Fruit fly (Drosophila melanogaster) whole organism, embryonic: ENCODE measurements around the gene tth.

Experiments
- Awh ChIP-seq: fragments of 200-800 bp; sonication (Bioruptor generic); IDR thresholded peaks from 2 replicates; pipeline ENCODE4, ENCODE4 v1.3.6; 2022; ENCODE audit warnings: missing biosample characterization, missing genetic modification characterization
- Bteb2 ChIP-seq: fragments of 200-800 bp; sonication (Bioruptor generic); optimal IDR thresholded peaks from 2 replicates; lab custom pipeline; 2016; ENCODE audit warnings: missing biosample characterization, missing genetic modification characterization
- CG11695 ChIP-seq: fragments of 200-800 bp; sonication (Bioruptor generic); IDR thresholded peaks from 3 replicates; pipeline ENCODE4 v1.3.6; 2022; ENCODE audit warnings: missing biosample characterization, missing genetic modification characterization
- CG12071 ChIP-seq: fragments of 200-800 bp; sonication (Bioruptor generic); optimal IDR thresholded peaks from 3 replicates; lab custom pipeline; 2018; ENCODE audit warnings: missing biosample characterization, mild to moderate bottlenecking, missing genetic modification characterization
- CG12219 ChIP-seq: fragments of 200-800 bp; sonication (Bioruptor generic); optimal IDR thresholded peaks from 3 replicates; lab custom pipeline; 2018; ENCODE audit warnings: missing biosample characterization, mild to moderate bottlenecking, missing genetic modification characterization
- CG12744 ChIP-seq: fragments of 200-800 bp; sonication (Bioruptor generic); optimal IDR thresholded peaks from 2 replicates; lab custom pipeline; 2016; ENCODE audit warnings: missing biosample characterization, missing genetic modification characterization
- CG14667 ChIP-seq: fragments of 200-800 bp; sonication (Bioruptor generic); IDR thresholded peaks from 2 replicates; pipeline ENCODE4 v1.3.6; 2022; ENCODE audit warnings: missing biosample characterization, missing genetic modification characterization
- CG17361 ChIP-seq: fragments of 200-800 bp; sonication (Bioruptor generic); IDR thresholded peaks from 3 replicates; pipeline ENCODE4 v1.3.6; 2022; ENCODE audit warnings: missing biosample characterization, missing genetic modification characterization
- CG2120 ChIP-seq: fragments of 200-800 bp; sonication (Bioruptor generic); optimal IDR thresholded peaks from 3 replicates; lab custom pipeline; 2016; ENCODE audit warnings: missing biosample characterization, missing genetic modification characterization
- CG3065 ChIP-seq: fragments of 200-800 bp; sonication (Bioruptor generic); optimal IDR thresholded peaks from 2 replicates; lab custom pipeline; 2016; ENCODE audit warnings: missing biosample characterization, missing genetic modification characterization
- CG31441 ChIP-seq: fragments of 200-800 bp; sonication (Bioruptor generic); IDR thresholded peaks from 2 replicates; pipeline ENCODE4 v1.3.6; 2022; ENCODE audit warnings: missing biosample characterization, missing genetic modification characterization
- CG32532 ChIP-seq: fragments of 200-800 bp; sonication (Bioruptor generic); IDR thresholded peaks from 2 replicates; pipeline ENCODE4 v1.3.6; 2022; ENCODE audit warnings: missing biosample characterization, missing genetic modification characterization
- CG3407 ChIP-seq: fragments of 200-800 bp; sonication (Bioruptor generic); optimal IDR thresholded peaks from 2 replicates; lab custom pipeline; 2018; ENCODE audit warnings: missing biosample characterization, mild to moderate bottlenecking, missing genetic modification characterization
- CG3995 ChIP-seq: fragments of 200-800 bp; sonication (Bioruptor generic); optimal IDR thresholded peaks from 3 replicates; lab custom pipeline; 2016; ENCODE audit warnings: missing biosample characterization, missing genetic modification characterization
- CG42726 ChIP-seq: fragments of 200-800 bp; sonication (Bioruptor generic); IDR thresholded peaks from 2 replicates; pipeline ENCODE4 v1.3.6; 2022; ENCODE audit warnings: missing biosample characterization, missing genetic modification characterization; ENCODE audit not compliant: partially characterized antibody
- CG4282 ChIP-seq: fragments of 200-800 bp; sonication (Bioruptor generic); optimal IDR thresholded peaks from 2 replicates; lab custom pipeline; 2016; ENCODE audit warnings: missing biosample characterization, missing genetic modification characterization
- CG4854 ChIP-seq: fragments of 200-800 bp; sonication (Bioruptor generic); optimal IDR thresholded peaks from 2 replicates; lab custom pipeline; 2016; ENCODE audit warnings: missing biosample characterization, missing genetic modification characterization, inconsistent platforms
- CG6175 ChIP-seq: fragments of 200-800 bp; sonication (Bioruptor generic); IDR thresholded peaks from 3 replicates; pipeline ENCODE4 v1.3.6; 2022; ENCODE audit warnings: missing biosample characterization, missing genetic modification characterization
- CG6654 ChIP-seq: fragments of 200-800 bp; sonication (Bioruptor generic); optimal IDR thresholded peaks from 2 replicates; lab custom pipeline; 2017; ENCODE audit warnings: missing biosample characterization, mild to moderate bottlenecking, missing genetic modification characterization
- CG7963 ChIP-seq: fragments of 200-800 bp; sonication (Bioruptor generic); IDR thresholded peaks from 3 replicates; pipeline ENCODE4 v1.3.6; 2022; ENCODE audit warnings: missing biosample characterization, missing genetic modification characterization; ENCODE audit not compliant: partially characterized antibody
- CG7987 ChIP-seq: fragments of 200-800 bp; sonication (Bioruptor generic); optimal IDR thresholded peaks from 2 replicates; lab custom pipeline; 2018; ENCODE audit warnings: missing biosample characterization, mild to moderate bottlenecking, missing genetic modification characterization, moderate library complexity
- CG8359 ChIP-seq: fragments of 200-800 bp; sonication (Bioruptor generic); optimal IDR thresholded peaks from 2 replicates; lab custom pipeline; 2017; ENCODE audit warnings: missing biosample characterization, mild to moderate bottlenecking, missing genetic modification characterization, borderline replicate concordance
- CG9727 ChIP-seq: fragments of 200-800 bp; sonication (Bioruptor generic); optimal IDR thresholded peaks from 3 replicates; lab custom pipeline; 2017; ENCODE audit warnings: missing biosample characterization, mild to moderate bottlenecking, missing genetic modification characterization
- CTCF ChIP-seq: fragments of 200-800 bp; sonication (Bioruptor generic); optimal IDR thresholded peaks from 2 replicates; lab custom pipeline; 2017; ENCODE audit warnings: missing biosample characterization, mild to moderate bottlenecking, missing genetic modification characterization, moderate library complexity
- Chrac-16 ChIP-seq: fragments of 200-800 bp; sonication (Bioruptor generic); optimal IDR thresholded peaks from 3 replicates; lab custom pipeline; 2016; ENCODE audit warnings: missing biosample characterization, missing genetic modification characterization
- Hr39 ChIP-seq: fragments of >200 bp; optimal IDR thresholded peaks from 2 replicates; lab custom pipeline; 2017
- Kr ChIP-seq: fragments of 200-800 bp; sonication (Bioruptor generic); optimal IDR thresholded peaks from 2 replicates; lab custom pipeline; 2017; ENCODE audit warnings: missing biosample characterization, mild to moderate bottlenecking, missing genetic modification characterization
- Mrtf ChIP-seq: fragments of 200-800 bp; sonication (Bioruptor generic); IDR thresholded peaks from 3 replicates; pipeline ENCODE4 v1.3.6; 2022; ENCODE audit warnings: missing biosample characterization, missing genetic modification characterization
- Myb ChIP-seq: fragments of 200-800 bp; sonication (Bioruptor generic); optimal IDR thresholded peaks from 2 replicates; lab custom pipeline; 2016; ENCODE audit warnings: missing biosample characterization, missing genetic modification characterization
- Poxn ChIP-seq: fragments of 200-800 bp; sonication (Bioruptor generic); IDR thresholded peaks from 2 replicates; pipeline ENCODE4 v1.3.6; 2022; ENCODE audit warnings: missing biosample characterization, missing genetic modification characterization
- bbx ChIP-seq: fragments of 200-800 bp; sonication (Bioruptor generic); IDR thresholded peaks from 2 replicates; pipeline ENCODE4 v1.3.6; 2022; ENCODE audit warnings: missing biosample characterization, missing genetic modification characterization; ENCODE audit not compliant: partially characterized antibody
- bsh ChIP-seq, 2 experiments: fragments of 200-800 bp; sonication (Bioruptor generic); optimal IDR thresholded peaks; 2 replicates each; lab custom pipeline; 2017 to 2018; ENCODE audit warnings: mild to moderate bottlenecking in 2 of 2, missing biosample characterization in 2 of 2, missing genetic modification characterization in 2 of 2, moderate library complexity in 1 of 2
- btn ChIP-seq: fragments of 200-800 bp; sonication (Bioruptor generic); optimal IDR thresholded peaks from 2 replicates; lab custom pipeline; 2016; ENCODE audit warnings: missing biosample characterization, missing genetic modification characterization
- chm ChIP-seq: fragments of 200-800 bp; sonication (Bioruptor generic); IDR thresholded peaks from 2 replicates; pipeline ENCODE4 v1.3.6; 2022; ENCODE audit warnings: missing biosample characterization, missing genetic modification characterization
- dati ChIP-seq: fragments of 200-800 bp; sonication (Bioruptor generic); IDR thresholded peaks from 2 replicates; pipeline ENCODE4 v1.3.6; 2022; ENCODE audit warnings: missing biosample characterization, missing genetic modification characterization
- emc ChIP-seq: fragments of 200-800 bp; sonication (Bioruptor generic); optimal IDR thresholded peaks from 2 replicates; lab custom pipeline; 2016; ENCODE audit warnings: missing biosample characterization, missing genetic modification characterization
- esg ChIP-seq: fragments of 200-800 bp; sonication (Bioruptor generic); conservative IDR thresholded peaks from 2 replicates; pipeline ENCODE4 v1.3.6; 2022; ENCODE audit warnings: missing biosample characterization, missing genetic modification characterization
- fd96Cb ChIP-seq: fragments of 200-800 bp; sonication (Bioruptor generic); optimal IDR thresholded peaks from 2 replicates; lab custom pipeline; 2018; ENCODE audit warnings: missing biosample characterization, mild to moderate bottlenecking, missing genetic modification characterization, moderate library complexity
- fu2 ChIP-seq: fragments of 200-800 bp; sonication (Bioruptor generic); optimal IDR thresholded peaks from 2 replicates; lab custom pipeline; 2016; ENCODE audit warnings: missing biosample characterization, missing genetic modification characterization
- grau ChIP-seq: fragments of 200-800 bp; optimal IDR thresholded peaks from 3 replicates; lab custom pipeline; 2019; ENCODE audit warnings: missing biosample characterization, mild to moderate bottlenecking, missing genetic modification characterization, moderate library complexity
- hkb ChIP-seq, 2 experiments: fragments of 200-800 bp in 1 of 2; fragments of >200 bp in 1 of 2; sonication (Bioruptor generic) in 1 of 2; IDR thresholded peaks in 1 of 2; optimal IDR thresholded peaks in 1 of 2; 2 replicates each; pipeline versions ENCODE4 v1.3.6 to Lab custom; 2017 to 2022; ENCODE audit warnings: missing biosample characterization in 1 of 2, missing genetic modification characterization in 1 of 2
- jigr1 ChIP-seq: fragments of 200-800 bp; sonication (Bioruptor generic); IDR thresholded peaks from 3 replicates; pipeline ENCODE4 v1.3.6; 2022; ENCODE audit warnings: missing biosample characterization, missing genetic modification characterization
- pan ChIP-seq, 4 experiments: fragments of >200 bp in 3 of 4; fragments of 200-800 bp in 1 of 4; sonication (Bioruptor generic) in 1 of 4; optimal IDR thresholded peaks in 3 of 4; IDR thresholded peaks in 1 of 4; 2 replicates each; pipeline versions ENCODE4 v1.3.6 to Lab custom; 2017 to 2022; ENCODE audit warnings: missing biosample characterization in 2 of 4, missing genetic modification characterization in 2 of 4, mixed read lengths in 1 of 4
- sqz ChIP-seq: fragments of 200-800 bp; sonication (Bioruptor generic); optimal IDR thresholded peaks from 3 replicates; lab custom pipeline; 2018; ENCODE audit warnings: missing biosample characterization, mild to moderate bottlenecking, missing genetic modification characterization
- sug ChIP-seq: fragments of 200-800 bp; optimal IDR thresholded peaks from 2 replicates; lab custom pipeline; 2019; ENCODE audit warnings: missing biosample characterization, mild to moderate bottlenecking, missing genetic modification characterization, moderate library complexity
- tll ChIP-seq, 2 experiments: fragments of 200-800 bp in 1 of 2; fragments of >200 bp in 1 of 2; sonication (Bioruptor generic) in 1 of 2; optimal IDR thresholded peaks; 2 replicates each; lab custom pipeline; 2017 to 2019; ENCODE audit warnings: missing biosample characterization in 2 of 2, missing genetic modification characterization in 2 of 2, mild to moderate bottlenecking in 1 of 2, moderate library complexity in 1 of 2
- usp ChIP-seq: fragments of >200 bp; optimal IDR thresholded peaks from 2 replicates; lab custom pipeline; 2017; ENCODE audit warnings: missing biosample characterization, missing genetic modification characterization
- wor ChIP-seq: fragments of 200-800 bp; sonication (Bioruptor generic); IDR thresholded peaks from 2 replicates; pipeline ENCODE4 v1.3.6; 2022; ENCODE audit warnings: missing biosample characterization, missing genetic modification characterization
- zfh2 ChIP-seq: fragments of 200-800 bp; sonication (Bioruptor generic); optimal IDR thresholded peaks from 2 replicates; lab custom pipeline; 2016; ENCODE audit warnings: missing biosample characterization, missing genetic modification characterization

The tth gene

dm6 chrX:13640692-13641011, 24.3 kb upstream of the tth start (continued):
- 0 out of 2 replicates have a peak, but pooled peaks have one; percentile 23 for TF ChIP-seq bbx (GFP tag; lab: Robert Waterston, UW)
- no peak for TF ChIP-seq wor (GFP tag; lab: Robert Waterston, UW)
- TF ChIP-seq CG4282 (GFP tag; lab: Kevin White, UChicago), result no peak
- TF ChIP-seq CG3995 (GFP tag; lab: Kevin White, UChicago), result peak; percentile 58
- no peak for TF ChIP-seq CG14667 (GFP tag; lab: Robert Waterston, UW)
- no peak for TF ChIP-seq bsh (GFP tag; optimal IDR thresholded peaks at IDR 0.05; lab: Kevin White, UChicago)
- TF ChIP-seq Bteb2 (GFP tag; lab: Kevin White, UChicago), result no peak
- TF ChIP-seq CG11695, result no peak
- no peak for TF ChIP-seq CG12071

dm6 chrX:13639998-13640691, 23.8 kb upstream of the tth start:
- TF ChIP-seq CG3407 (GFP tag; lab: Kevin White, UChicago) (peak; percentile 98), CG4854 (peak; percentile 97), CG17361 (peak; percentile 92), CG12219 (peak; percentile 100), CG7987 (GFP tag; lab: Kevin White, UChicago) (peak; percentile 96), dati (GFP tag; lab: Robert Waterston, UW) (peak; percentile 97), CG3065 (GFP tag; lab: Kevin White, UChicago) (peak; percentile 96), grau (tag; lab: Kevin White, UChicago) (peak; percentile 98), CG7963 (GFP tag; lab: Robert Waterston, UW) (peak; percentile 77; the same call in 2 of the 3 replicates), zfh2 (GFP tag; lab: Kevin White, UChicago) (peak; percentile 98), sqz (GFP tag; lab: Kevin White, UChicago) (peak; percentile 94), hkb (optimal IDR thresholded peaks at IDR 0.05; lab: Kevin White, UChicago) (no peak), hkb (GFP tag; IDR thresholded peaks at IDR 0.05; lab: Robert Waterston, UW) (peak; percentile 99), Poxn (GFP tag; lab: Robert Waterston, UW) (peak; percentile 94), tll (GFP tag; optimal IDR thresholded peaks at IDR 0.05; lab: Kevin White, UChicago) (peak in 1 of 2 experiments; percentile 39), jigr1 (GFP tag; lab: Robert Waterston, UW) (peak; percentile 98), CG9727 (GFP tag; lab: Kevin White, UChicago) (peak; percentile 97), CG31441 (GFP tag; lab: Robert Waterston, UW) (peak; percentile 93), Mrtf (GFP tag; lab: Robert Waterston, UW) (peak; percentile 99), pan (optimal IDR thresholded peaks at IDR 0.05; lab: Kevin White, UChicago) (no peak), pan (GFP tag; optimal IDR thresholded peaks at IDR 0.05 in 1 of 2, IDR thresholded peaks at IDR 0.05 in 1 of 2) (peak in 1 of 2 experiments; percentile 99), Hr39 (lab: Kevin White, UChicago) (no peak), esg (GFP tag; lab: Robert Waterston, UW) (peak; percentile 98), btn (GFP tag; lab: Kevin White, UChicago) (peak; percentile 98), usp (GFP tag; lab: Kevin White, UChicago) (no peak), Awh (GFP tag; lab: Robert Waterston, UW) (peak; percentile 99), CG42726 (peak; percentile 14; the same call in 1 of the 2 replicates), fu2 (GFP tag; lab: Kevin White, UChicago) (peak; percentile 97), CG6175 (GFP tag; lab: Robert Waterston, UW) (peak; percentile 97), Myb (GFP tag; lab: Kevin White, UChicago) (peak; percentile 91), emc (GFP tag; lab: Kevin White, UChicago) (peak; percentile 96), CG6654 (GFP tag; lab: Kevin White, UChicago) (peak; percentile 92), sug (tag; lab: Kevin White, UChicago) (peak; percentile 95), fd96Cb (peak; percentile 99), CG12744 (GFP tag; lab: Kevin White, UChicago) (peak; percentile 98), CTCF (GFP tag; lab: Kevin White, UChicago) (peak; percentile 77), CG8359 (GFP tag; lab: Kevin White, UChicago) (peak; percentile 93), CG32532 (peak; percentile 99), Chrac-16 (GFP tag; lab: Kevin White, UChicago) (peak; percentile 98), CG2120 (GFP tag; lab: Kevin White, UChicago) (peak; percentile 99), Kr (GFP tag; lab: Kevin White, UChicago) (peak; percentile 49), chm (GFP tag; lab: Robert Waterston, UW) (peak; percentile 99)
